Worm (Caenorhabditis elegans) whole organism, young adult: Measurements from ENCODE around the gene cyp-23A1.

ENCODE experiments used
- Y56A3A.18 ChIP-seq: fragments of 200-800 bp; sonication (Bioruptor generic); IDR thresholded peaks from 2 replicates; pipeline ENCODE4 v1.3.6; 2022; ENCODE audit warnings: missing genetic modification reagents, missing genetic modification characterization, missing compliant biosample characterization
- Y67H2A.10 ChIP-seq: fragments of 200-800 bp; sonication (Bioruptor generic); conservative IDR thresholded peaks from 2 replicates; pipeline ENCODE4 v1.3.6; 2022; ENCODE audit warnings: missing genetic modification reagents, missing genetic modification characterization, missing compliant biosample characterization
- ceh-91 ChIP-seq: fragments of 200-800 bp; sonication (Bioruptor generic); IDR thresholded peaks from 2 replicates; pipeline ENCODE4 v1.3.6; 2022; ENCODE audit warnings: missing genetic modification reagents, missing genetic modification characterization, missing compliant biosample characterization
- lir-1 ChIP-seq: fragments of 200-800 bp; sonication (Bioruptor generic); conservative IDR thresholded peaks from 2 replicates; pipeline ENCODE4 v1.3.6; 2022; ENCODE audit warnings: missing genetic modification reagents, missing genetic modification characterization, missing compliant biosample characterization
- nfya-1 ChIP-seq: sonication (generic microtip); optimal IDR thresholded peaks from 2 replicates; lab custom pipeline; 2017; ENCODE audit warnings: antibody characterized with exemption, missing compliant biosample characterization, missing genetic modification characterization, borderline replicate concordance; ENCODE audit not compliant: insufficient read depth
- unc-130 ChIP-seq: sonication (generic microtip); optimal IDR thresholded peaks from 2 replicates; lab custom pipeline; 2016; ENCODE audit warnings: missing genetic modification reagents, missing genetic modification characterization, missing compliant biosample characterization
- xnd-1 ChIP-seq: sonication (generic microtip); optimal IDR thresholded peaks from 2 replicates; lab custom pipeline; 2016; ENCODE audit warnings: missing genotype, missing genetic modification reagents, missing genetic modification characterization, missing compliant biosample characterization
- ztf-26 ChIP-seq: sonication (generic microtip); optimal IDR thresholded peaks from 2 replicates; lab custom pipeline; 2017; ENCODE audit warnings: missing genetic modification characterization, missing compliant biosample characterization

DNA sequence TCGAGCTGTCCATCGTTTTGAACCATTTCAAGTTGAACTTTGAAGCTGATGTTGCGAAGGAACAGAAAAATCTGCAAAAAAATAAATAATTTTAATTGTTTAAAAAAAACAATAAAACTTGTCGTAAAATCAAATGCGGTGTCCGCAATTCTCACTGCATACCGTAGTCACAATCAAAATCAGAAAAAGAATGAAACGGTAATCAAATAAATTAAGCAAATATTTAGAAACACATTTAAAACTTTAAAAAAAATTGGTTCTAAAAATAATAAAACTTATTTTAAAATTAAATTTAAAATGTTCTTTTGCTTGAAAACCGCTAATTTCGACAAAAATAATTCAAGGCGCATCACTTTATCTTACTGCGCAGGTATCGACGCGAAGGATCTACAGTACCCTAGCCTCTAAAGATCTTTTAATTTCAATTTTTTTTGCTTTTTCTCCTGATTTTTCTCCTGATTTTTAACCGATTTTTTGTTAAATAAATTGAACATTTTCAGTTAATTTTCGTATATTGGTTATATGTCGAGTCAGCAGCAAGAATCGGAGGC, 11.2 kb downstream of the cyp-23A1 start, which contains the start of the genes B0304.4 and B0304.2:
- TF ChIP-seq Y56A3A.18 (no peak), ztf-26 (tag; lab: Kevin White, UChicago) (no peak), nfya-1 (tag; lab: Kevin White, UChicago) (no peak), unc-130 (GFP tag; lab: Kevin White, UChicago) (no peak), ceh-91 (GFP tag; lab: Robert Waterston, UW) (no peak), Y67H2A.10 (GFP tag; lab: Robert Waterston, UW) (no peak), xnd-1 (no peak), lir-1 (no peak)
